Fruit fly (Drosophila melanogaster): ENCODE data around the gene Rad60.

dm6 chr3R:23221003-23221679 lies 30.1 kb downstream of the Rad60 start:
- no peak for TF ChIP-seq CG15710 (tag; optimal IDR thresholded peaks at IDR 0.05)
- no peak for TF ChIP-seq CG17806 (tag; optimal IDR thresholded peaks at IDR 0.05)
- peak; percentile 15 for TF ChIP-seq CG8159 (tag; optimal IDR thresholded peaks at IDR 0.05)
- TF ChIP-seq rn (GFP tag; IDR thresholded peaks at IDR 0.05): no peak
- TF ChIP-seq CG9948 (tag; optimal IDR thresholded peaks at IDR 0.05): no peak
- no peak for TF ChIP-seq Ets98B (GFP tag; IDR thresholded peaks at IDR 0.05)
- TF ChIP-seq Pif1B (GFP tag; optimal IDR thresholded peaks at IDR 0.05): no peak
- TF ChIP-seq fd96Ca (GFP tag; IDR thresholded peaks at IDR 0.05): 0 out of 3 replicates have a peak, but pooled peaks have one; percentile 15
